Fruit fly (Drosophila melanogaster): ENCODE data around the gene CG33764.

Gene CG33764

dm6 chr3L:4254301-4254834 lies 12.9 kb downstream of the CG33764 start, which contains the start of the genes ago and CG1265 (continued):
- no peak for TF ChIP-seq Blimp-1 (GFP tag; optimal IDR thresholded peaks at IDR 0.05)
- TF ChIP-seq CG17612 (GFP tag; IDR thresholded peaks at IDR 0.05): no peak
- no peak for TF ChIP-seq mld (GFP tag; IDR thresholded peaks at IDR 0.05; ENCODE audit: partially characterized antibody)
- no peak for TF ChIP-seq CG8944 (GFP tag; optimal IDR thresholded peaks at IDR 0.05)
- no peak for TF ChIP-seq Xrp1 (GFP tag; IDR thresholded peaks at IDR 0.05)
- TF ChIP-seq croc (GFP tag; conservative IDR thresholded peaks at IDR 0.05): no peak
- TF ChIP-seq Chrac-16 (GFP tag; optimal IDR thresholded peaks at IDR 0.05): peak; percentile 32
- TF ChIP-seq CG9876 (GFP tag; optimal IDR thresholded peaks at IDR 0.05): no peak
- TF ChIP-seq so (GFP tag; IDR thresholded peaks at IDR 0.05): no peak
- peak; percentile 18; the same call in 1 of the 2 replicates for TF ChIP-seq Ada2b (GFP tag; IDR thresholded peaks at IDR 0.05)
- peak; percentile 52 for TF ChIP-seq sens (GFP tag)
- TF ChIP-seq jing (GFP tag; optimal IDR thresholded peaks at IDR 0.05): no peak
- TF ChIP-seq CG6813 (GFP tag; optimal IDR thresholded peaks at IDR 0.05): no peak
- peak; percentile 59; the same call in 2 of the 3 replicates for TF ChIP-seq CG16813 (GFP tag; IDR thresholded peaks at IDR 0.05; ENCODE audit: partially characterized antibody)
- no peak for TF ChIP-seq CG14050 (GFP tag; IDR thresholded peaks at IDR 0.05)
- no peak for TF ChIP-seq CG10147 (GFP tag; optimal IDR thresholded peaks at IDR 0.05)
- TF ChIP-seq CG1832 (GFP tag; optimal IDR thresholded peaks at IDR 0.05): no peak
- TF ChIP-seq pum (GFP tag; optimal IDR thresholded peaks at IDR 0.05): no peak
- peak; percentile 57 for TF ChIP-seq CG10209 (GFP tag; optimal IDR thresholded peaks at IDR 0.05)
- TF ChIP-seq CG12942 (GFP tag; optimal IDR thresholded peaks at IDR 0.05): no peak
- no peak for TF ChIP-seq hbn (GFP tag; IDR thresholded peaks at IDR 0.05; ENCODE audit: partially characterized antibody)
- peak in 1 of 2 experiments; percentile 30 for TF ChIP-seq insv (GFP tag; optimal IDR thresholded peaks at IDR 0.05)
- no peak for TF ChIP-seq ftz-f1 (GFP tag; optimal IDR thresholded peaks at IDR 0.05)
- no peak for TF ChIP-seq emc (GFP tag; optimal IDR thresholded peaks at IDR 0.05)
- peak; percentile 53 for TF ChIP-seq CG9727 (GFP tag; optimal IDR thresholded peaks at IDR 0.05)
- TF ChIP-seq CG7357 (GFP tag; IDR thresholded peaks at IDR 0.05): no peak
- no peak for TF ChIP-seq gce (GFP tag; IDR thresholded peaks at IDR 0.05)
- no peak for TF ChIP-seq Gsc (GFP tag; IDR thresholded peaks at IDR 0.05)
- peak; percentile 62 for TF ChIP-seq D19A (tag; optimal IDR thresholded peaks at IDR 0.05)
- TF ChIP-seq tgo (GFP tag; IDR thresholded peaks at IDR 0.05): peak; percentile 15; the same call in 1 of the 3 replicates
- no peak for TF ChIP-seq cad (GFP tag; optimal IDR thresholded peaks at IDR 0.05)
- TF ChIP-seq Hsf (GFP tag; optimal IDR thresholded peaks at IDR 0.05): peak; percentile 5
- TF ChIP-seq Dll (GFP tag; IDR thresholded peaks at IDR 0.05; ENCODE audit: partially characterized antibody): peak; percentile 39; the same call in 2 of the 4 replicates
- peak; percentile 99 for TF ChIP-seq CG14710 (tag; optimal IDR thresholded peaks at IDR 0.05)
- peak; percentile 73 for TF ChIP-seq gfzf (GFP tag; optimal IDR thresholded peaks at IDR 0.05)
- TF ChIP-seq CG1602 (GFP tag; optimal IDR thresholded peaks at IDR 0.05): peak; percentile 34
- TF ChIP-seq H15 (GFP tag; IDR thresholded peaks at IDR 0.05): peak; percentile 31; the same call in 1 of the 3 replicates
- TF ChIP-seq lola (GFP tag; optimal IDR thresholded peaks at IDR 0.05): peak in 1 of 3 experiments; percentile 52
- TF ChIP-seq CG18619 (GFP tag; optimal IDR thresholded peaks at IDR 0.05): peak; percentile 15
- TF ChIP-seq Fer1 (GFP tag; optimal IDR thresholded peaks at IDR 0.05): peak; percentile 28
- no peak for TF ChIP-seq CG10565 (GFP tag; optimal IDR thresholded peaks at IDR 0.05)
- peak; percentile 49 for TF ChIP-seq B-H2 (GFP tag; optimal IDR thresholded peaks at IDR 0.05)
- 0 out of 3 replicates have a peak, but pooled peaks have one; percentile 30 for TF ChIP-seq knrl (GFP tag; IDR thresholded peaks at IDR 0.05; ENCODE audit: partially characterized antibody)
- TF ChIP-seq dmrt99B (tag; optimal IDR thresholded peaks at IDR 0.05): no peak
- TF ChIP-seq sna (GFP tag; IDR thresholded peaks at IDR 0.05; ENCODE audit: partially characterized antibody): no peak
- TF ChIP-seq Dek (tag; optimal IDR thresholded peaks at IDR 0.05): peak; percentile 15
- no peak for TF ChIP-seq schlank (tag; optimal IDR thresholded peaks at IDR 0.05)
- peak; percentile 10 for TF ChIP-seq Mad (GFP tag; optimal IDR thresholded peaks at IDR 0.05)
- TF ChIP-seq CG30020 (tag; optimal IDR thresholded peaks at IDR 0.05): peak; percentile 47
